Fruit fly (Drosophila melanogaster): ENCODE measurements around the gene Ziz.

DNA sequence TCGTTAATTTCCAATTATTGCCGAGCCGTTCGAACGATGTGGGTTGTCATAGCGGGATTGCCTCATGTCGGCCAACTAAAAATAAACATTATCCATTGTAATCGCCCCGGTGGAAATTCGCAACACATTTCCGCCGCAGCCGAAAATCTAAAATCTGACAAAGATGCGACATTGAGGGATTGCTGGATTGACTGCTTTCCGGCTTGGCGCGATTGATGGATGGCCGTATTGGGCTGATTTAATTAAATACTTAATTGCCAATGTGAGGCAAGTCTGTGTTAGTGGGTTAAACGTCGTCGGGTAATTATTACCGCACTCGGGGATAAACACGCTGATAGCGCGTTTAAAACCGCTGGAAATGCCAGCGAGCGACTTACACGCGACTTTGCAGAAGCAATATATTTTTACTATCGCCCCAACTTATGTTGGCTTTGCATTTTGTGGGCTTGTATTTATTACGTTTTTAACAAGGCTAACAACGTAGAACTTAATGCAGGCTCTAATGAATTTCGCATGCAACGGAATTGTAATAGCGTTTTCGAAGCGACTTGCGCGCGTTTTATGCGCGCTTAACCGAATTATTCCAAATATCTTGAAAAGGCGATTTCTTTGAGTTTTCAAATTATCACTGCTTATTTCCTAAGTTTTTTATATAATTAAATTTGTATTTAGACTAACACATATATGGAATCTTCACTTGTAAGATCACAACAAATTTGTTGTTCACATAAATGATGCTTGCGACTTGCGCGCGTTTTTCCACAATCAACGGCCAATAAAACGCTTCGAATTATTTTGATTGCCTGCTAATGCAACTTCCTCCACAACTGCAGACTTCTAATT lies 46.1 kb upstream of the Ziz start:
- TF ChIP-seq CG1621 (tag; optimal IDR thresholded peaks at IDR 0.05) (no peak), Lpt (GFP tag; optimal IDR thresholded peaks at IDR 0.05) (no peak), CG11762 (GFP tag; optimal IDR thresholded peaks at IDR 0.05; ENCODE audit: insufficient read depth) (no peak)
